Worm (Caenorhabditis elegans) whole organism, L4/young adult: ENCODE data around the gene M117.6.

Experiments used
- W03F9.2 ChIP-seq: fragments of 150-350 bp; optimal IDR thresholded peaks from 2 replicates; lab custom pipeline; 2014; ENCODE audit warnings: missing biosample characterization, missing genetic modification characterization
- dao-5 ChIP-seq: sonication (generic microtip); optimal IDR thresholded peaks from 2 replicates; lab custom pipeline; 2016; ENCODE audit warnings: missing genotype, missing genetic modification characterization, moderate library complexity, missing compliant biosample characterization
- him-1 ChIP-seq: sonication (generic microtip); optimal IDR thresholded peaks from 2 replicates; lab custom pipeline; 2016; ENCODE audit warnings: missing genotype, missing genetic modification reagents, missing genetic modification characterization, missing compliant biosample characterization

Gene M117.6

DNA sequence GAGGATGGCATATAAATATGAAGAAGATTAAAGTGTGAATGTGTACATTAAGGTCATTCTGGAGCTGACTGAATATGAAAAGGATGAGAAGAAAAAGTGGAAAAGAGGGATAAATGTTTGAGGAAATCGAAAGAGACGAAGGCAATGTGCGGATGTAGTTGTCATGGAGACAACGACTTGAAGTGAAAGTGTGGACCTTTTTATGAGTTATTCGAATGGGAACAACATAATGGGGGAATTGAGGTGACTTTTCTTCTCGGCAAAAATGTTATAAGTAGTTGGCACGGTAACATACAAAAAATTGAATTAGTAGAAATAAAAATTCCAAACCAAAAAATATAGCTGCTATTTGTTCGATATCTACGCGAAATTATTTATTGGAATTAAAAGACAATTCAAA lies 26.8 kb downstream of the M117.6 start, which contains the start of gene dyf-18:
TSS of gene dyf-18 (minus strand) at position 101 of the 400 bp plus-strand sequence.
- TF ChIP-seq him-1: no peak
- TF ChIP-seq dao-5: no peak
- no peak for TF ChIP-seq W03F9.2

ce11 chrIV:11799240-11799639 lies 28.7 kb downstream of the M117.6 start:
- TF ChIP-seq him-1: no peak
- no peak for TF ChIP-seq dao-5
- no peak for TF ChIP-seq W03F9.2

DNA sequence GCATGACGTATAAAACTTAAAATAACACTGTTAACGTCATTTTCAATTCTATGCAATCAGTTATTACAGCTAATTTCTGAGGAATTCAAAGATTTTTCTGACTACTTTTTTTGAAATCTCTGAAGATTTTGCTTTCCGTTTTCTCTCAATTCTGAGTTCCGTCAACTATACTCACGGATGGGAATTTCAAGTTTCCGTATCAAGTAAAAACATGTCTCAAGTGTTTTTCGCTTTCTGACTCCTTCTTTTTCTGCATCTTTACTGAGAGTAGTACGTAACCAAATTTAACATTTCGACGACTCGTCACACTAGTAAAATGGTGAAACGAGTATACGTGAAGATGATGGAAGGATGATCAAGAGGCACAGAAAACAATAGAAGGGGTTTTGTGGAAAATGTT lies 31.1 kb downstream of the M117.6 start:
- no peak for TF ChIP-seq dao-5
- TF ChIP-seq him-1: no peak
- no peak for TF ChIP-seq W03F9.2

DNA sequence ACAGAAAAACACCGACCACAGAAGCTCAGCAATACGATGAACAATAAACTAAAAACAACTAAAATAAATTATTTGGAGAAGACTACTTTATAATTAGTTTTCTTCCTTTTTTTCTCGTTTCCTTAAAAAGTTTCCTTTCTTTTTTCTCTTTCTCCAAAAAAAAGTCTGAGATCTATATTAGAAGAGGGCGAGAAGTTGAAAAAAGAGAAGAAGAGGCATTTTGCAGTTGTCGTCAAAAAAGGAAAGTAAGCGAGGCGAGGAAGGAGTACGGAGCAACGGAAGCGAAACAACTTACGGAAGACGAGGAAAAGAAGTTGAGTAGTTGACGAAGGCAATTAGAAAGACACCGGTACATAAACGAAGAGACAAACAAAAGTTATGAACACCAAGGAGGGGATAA lies 31.9 kb downstream of the M117.6 start:
- TF ChIP-seq dao-5 (no peak), him-1 (no peak), W03F9.2 (no peak)

DNA sequence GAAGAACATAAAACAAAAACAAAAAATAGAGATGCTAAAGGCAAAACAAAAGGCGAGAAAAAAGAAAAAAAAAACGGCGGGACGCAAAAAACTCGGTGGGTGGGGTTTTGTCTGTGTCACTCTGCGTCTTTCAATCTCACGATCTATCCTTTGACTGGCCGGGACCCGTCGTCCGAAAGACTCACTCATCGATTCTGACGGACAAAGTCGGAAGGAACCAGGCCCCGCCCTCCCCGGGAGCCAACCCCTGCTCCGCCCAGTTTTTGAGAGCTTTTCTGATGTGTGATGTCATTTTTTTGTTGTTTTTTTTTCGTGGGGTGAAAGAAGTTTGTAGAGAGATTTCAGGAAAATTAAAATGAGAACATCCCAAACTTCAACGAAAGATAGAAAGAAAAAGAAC lies 34.7 kb downstream of the M117.6 start:
- TF ChIP-seq W03F9.2: no peak
- no peak for TF ChIP-seq dao-5
- TF ChIP-seq him-1: peak; percentile 46

ce11 chrIV:11792495-11792894 lies 35.4 kb downstream of the M117.6 start, which contains the start of gene H01G02.3:
TSS of gene H01G02.3 (minus strand) at chrIV:11792595.
- TF ChIP-seq W03F9.2: no peak

DNA sequence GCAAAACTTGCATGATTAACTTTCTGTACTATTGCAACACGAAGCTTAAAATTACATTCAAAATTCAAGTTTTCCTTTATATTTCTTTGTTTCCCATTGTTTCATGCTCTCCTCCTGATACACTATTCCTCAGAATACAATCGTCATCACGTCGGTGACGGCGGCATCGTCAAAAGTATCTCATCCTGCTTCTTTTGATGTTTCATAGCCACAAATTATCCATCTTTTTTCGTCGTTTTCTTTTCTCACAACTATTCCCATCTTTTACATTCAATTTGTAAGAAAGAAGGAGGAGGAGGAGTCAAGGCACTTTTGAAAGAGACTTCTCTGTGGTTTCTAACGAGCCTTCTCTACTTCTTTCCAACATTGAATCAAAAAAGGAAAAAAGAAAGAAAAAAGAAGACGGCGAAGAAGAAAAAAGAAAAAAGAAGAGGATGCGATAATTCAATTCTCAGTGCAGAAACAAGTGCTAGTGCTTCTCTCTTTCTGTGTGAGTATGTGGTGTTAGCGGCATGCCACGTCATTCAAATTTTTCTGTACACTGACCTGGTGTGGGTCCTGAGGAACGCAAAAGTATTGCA lies 39.4 kb downstream of the M117.6 start:
- TF ChIP-seq him-1: no peak
- TF ChIP-seq W03F9.2: no peak
- no peak for TF ChIP-seq dao-5

DNA sequence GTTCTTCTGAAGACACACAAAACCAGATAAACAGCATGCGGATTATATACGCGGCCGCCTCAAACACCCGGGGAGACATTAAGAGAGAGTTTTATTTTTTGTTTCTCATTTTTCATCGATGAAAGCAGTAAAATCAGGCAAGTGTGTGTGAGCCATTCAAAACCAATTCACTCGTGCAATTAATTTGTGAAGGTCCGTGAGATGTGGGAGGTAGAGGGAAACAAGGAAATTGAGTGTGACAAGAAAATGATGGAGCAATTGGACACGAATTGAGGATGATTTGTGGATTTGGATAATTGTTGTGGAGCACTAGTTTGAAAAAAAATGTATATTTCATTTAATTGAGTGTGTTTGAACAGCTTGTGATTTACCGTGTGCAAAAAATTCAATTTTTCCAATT lies 40.1 kb downstream of the M117.6 start:
- TF ChIP-seq dao-5 (no peak), him-1 (no peak), W03F9.2 (no peak)

ce11 chrIV:11785064-11785840 lies 42.7 kb downstream of the M117.6 start:
- TF ChIP-seq dao-5 (no peak), him-1 (peak; percentile 67), W03F9.2 (no peak)

DNA sequence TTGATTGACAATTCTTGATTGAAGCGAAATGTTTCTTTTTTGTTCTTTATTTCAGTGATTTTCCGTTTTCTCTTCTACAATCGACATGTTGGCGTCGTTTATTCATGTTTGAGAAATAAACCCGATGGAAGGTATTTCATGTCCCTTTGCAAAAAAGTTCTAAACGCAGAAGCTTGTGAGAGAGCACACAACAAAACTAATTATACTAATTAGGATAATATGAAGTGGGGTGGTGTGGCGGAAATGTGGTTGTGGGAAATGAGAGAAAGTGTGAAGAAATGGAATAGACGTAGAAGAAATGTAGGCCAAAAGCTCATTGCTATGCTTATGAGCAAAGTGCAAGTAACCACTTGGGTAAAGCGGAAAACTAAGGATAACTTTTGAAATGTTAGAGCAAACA lies 45.1 kb downstream of the M117.6 start:
- TF ChIP-seq dao-5 (no peak), him-1 (no peak), W03F9.2 (no peak)

ce11 chrIV:11779028-11779427 lies 48.9 kb downstream of the M117.6 start, which contains the start of gene lpr-2:
TSS of gene lpr-2 (plus strand) at chrIV:11779216.
- TF ChIP-seq dao-5 (no peak), W03F9.2 (no peak)
